Fruit fly (Drosophila melanogaster) Kc167 (cell line): Measurements from ENCODE around the gene DIP-theta.

Experiments used
- h ChIP-seq: fragments of >200 bp; optimal IDR thresholded peaks from 3 replicates; lab custom pipeline; 2018; ENCODE audit warnings: missing external identifiers
- insv ChIP-seq: fragments of >200 bp; optimal IDR thresholded peaks from 3 replicates; lab custom pipeline; 2018; ENCODE audit warnings: missing external identifiers

DNA sequence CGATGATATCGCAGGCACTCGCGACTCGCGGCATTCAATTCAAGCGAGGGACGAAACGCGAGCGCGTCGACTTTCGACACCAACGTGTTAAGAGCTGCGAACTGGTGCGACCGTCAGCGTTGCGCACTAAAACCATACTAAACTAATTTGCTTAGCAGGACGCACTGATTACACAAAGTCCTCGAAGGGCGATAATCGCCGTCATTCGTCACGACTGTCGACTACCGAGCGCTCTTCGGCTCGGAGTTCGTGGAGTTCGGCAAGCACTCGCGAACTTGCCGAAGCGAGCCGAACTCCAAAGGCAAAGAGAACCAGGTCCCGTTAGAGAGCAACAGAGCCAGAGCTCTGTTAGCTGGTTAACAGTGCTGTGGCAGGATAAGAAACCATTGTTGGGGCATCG, at the start of gene DIP-theta:
- no peak for TF ChIP-seq insv (lab: Kevin White, UChicago)
- no peak for TF ChIP-seq h
